Worm (Caenorhabditis elegans) whole organism, early embryonic: Measurements from ENCODE around the gene B0513.90.

ENCODE experiments used
- B0310.2 ChIP-seq: sonication (generic microtip); optimal IDR thresholded peaks from 2 replicates; lab custom pipeline; 2016; ENCODE audit warnings: mild to moderate bottlenecking, missing genetic modification characterization, missing compliant biosample characterization
- F13C5.2 ChIP-seq: sonication (generic microtip); optimal IDR thresholded peaks from 2 replicates; lab custom pipeline; 2017; ENCODE audit warnings: mild to moderate bottlenecking, missing genetic modification characterization, inconsistent platforms, missing compliant biosample characterization
- ama-1 ChIP-seq: fragments of 150-350 bp; optimal IDR thresholded peaks from 2 replicates; lab custom pipeline; 2014
- ceh-36 ChIP-seq: sonication (generic microtip); optimal IDR thresholded peaks from 2 replicates; lab custom pipeline; 2016; ENCODE audit warnings: missing genetic modification characterization, inconsistent platforms, missing compliant biosample characterization
- ets-7 ChIP-seq: sonication (generic microtip); optimal IDR thresholded peaks from 2 replicates; lab custom pipeline; 2016; ENCODE audit warnings: missing genotype, missing genetic modification characterization, missing compliant biosample characterization
- flt-1 ChIP-seq: fragments of 200-800 bp; sonication (Bioruptor generic); IDR thresholded peaks from 2 replicates; pipeline ENCODE4 v1.3.6; 2022; ENCODE audit warnings: missing genetic modification characterization, missing compliant biosample characterization
- hmbx-1 ChIP-seq: sonication (generic microtip); optimal IDR thresholded peaks from 2 replicates; lab custom pipeline; 2016; ENCODE audit warnings: mild to moderate bottlenecking, missing genetic modification characterization, missing compliant biosample characterization
- sea-1 ChIP-seq: fragments of 200-800 bp; sonication (Bioruptor generic); conservative IDR thresholded peaks from 2 replicates; pipeline ENCODE4 v1.3.6; 2022; ENCODE audit warnings: missing genetic modification characterization, missing compliant biosample characterization
- tra-4 ChIP-seq: sonication (generic microtip); optimal IDR thresholded peaks from 2 replicates; lab custom pipeline; 2017; ENCODE audit warnings: missing genetic modification characterization, missing compliant biosample characterization

- TF ChIP-seq hmbx-1 (tag; lab: Kevin White, UChicago) = no peak
- TF ChIP-seq flt-1 = no peak
- no peak for TF ChIP-seq B0310.2 (tag; lab: Kevin White, UChicago)
- TF ChIP-seq ama-1 (lab: Kevin White, UChicago) = no peak
- TF ChIP-seq tra-4 (tag; lab: Kevin White, UChicago) = no peak
- no peak for TF ChIP-seq sea-1 (GFP tag; lab: Robert Waterston, UW)
- no peak for TF ChIP-seq ets-7 (tag; lab: Kevin White, UChicago)
- TF ChIP-seq ceh-36 (tag; lab: Kevin White, UChicago) = no peak
- no peak for TF ChIP-seq F13C5.2 (tag; lab: Kevin White, UChicago)
Observed at ce11 chrIV:13876565-13877153, 9.8 kb downstream of the B0513.90 start, which contains the start of gene prdh-1.
